Worm (Caenorhabditis elegans) whole organism, L3 larva: ENCODE measurements around the gene snt-5.

Source experiments
- elt-3 ChIP-seq, 3 experiments: fragments of 150-350 bp in 1 of 3; sonication (generic microtip) in 2 of 3; optimal IDR thresholded peaks; 2 replicates in 2 of 3; 4 replicates in 1 of 3; lab custom pipeline; 2014 to 2017; ENCODE audit warnings: missing biosample characterization in 3 of 3, missing genetic modification characterization in 3 of 3
- jun-1 ChIP-seq: fragments of 150-350 bp; optimal IDR thresholded peaks from 2 replicates; lab custom pipeline; 2014; ENCODE audit warnings: missing biosample characterization, missing genetic modification reagents, missing genetic modification characterization
- unc-62 ChIP-seq: fragments of 150-350 bp; sonication (generic microtip); optimal IDR thresholded peaks from 4 replicates; lab custom pipeline; 2014; ENCODE audit warnings: missing biosample characterization, missing genetic modification reagents, missing genetic modification characterization

- TF ChIP-seq jun-1 (tag; lab: Kevin White, UChicago) (no peak), elt-3 (tag; optimal IDR thresholded peaks at IDR 0.05; lab: Kevin White, UChicago) (no peak), unc-62 (GFP tag; lab: Kevin White, UChicago) (no peak)
Observed at ce11 chrV:1364346-1364745, 47.0 kb downstream of the snt-5 start.
